Worm (Caenorhabditis elegans) whole organism, young adult: ENCODE results near the gene smc-6.
A peak's percentile ranks its signal among the peaks of the same experiment; 100 is the strongest.

ENCODE experiments used
- B0261.1 ChIP-seq: sonication (generic microtip); optimal IDR thresholded peaks from 2 replicates; lab custom pipeline; 2016; ENCODE audit warnings: mild to moderate bottlenecking, missing genetic modification characterization, moderate library complexity, missing compliant biosample characterization
- D2030.7 ChIP-seq: fragments of 200-800 bp; sonication (Bioruptor generic); IDR thresholded peaks from 2 replicates; pipeline ENCODE4 v1.3.6; 2022; ENCODE audit warnings: missing genetic modification reagents, missing genetic modification characterization, missing compliant biosample characterization
- F33H1.4 ChIP-seq: fragments of 200-800 bp; sonication (Bioruptor generic); IDR thresholded peaks from 2 replicates; pipeline ENCODE4 v1.3.6; 2022; ENCODE audit warnings: missing genetic modification reagents, missing genetic modification characterization, missing compliant biosample characterization
- F39B2.1 ChIP-seq: fragments of 200-800 bp; sonication (Bioruptor generic); IDR thresholded peaks from 2 replicates; pipeline ENCODE4 v1.3.6; 2022; ENCODE audit warnings: missing genetic modification reagents, missing genetic modification characterization, missing compliant biosample characterization
- F49E8.2 ChIP-seq: sonication (generic microtip); optimal IDR thresholded peaks from 3 replicates; lab custom pipeline; 2017; ENCODE audit warnings: missing genetic modification characterization, mild to moderate bottlenecking, missing compliant biosample characterization, antibody characterized with exemption, moderate library complexity; ENCODE audit not compliant: insufficient read depth
- F52B5.7 ChIP-seq: sonication (generic microtip); optimal IDR thresholded peaks from 2 replicates; lab custom pipeline; 2016; ENCODE audit warnings: mild to moderate bottlenecking, missing genetic modification characterization, missing compliant biosample characterization
- T07F8.4 ChIP-seq: sonication (generic microtip); optimal IDR thresholded peaks from 2 replicates; lab custom pipeline; 2016; ENCODE audit warnings: mild to moderate bottlenecking, missing genetic modification characterization, moderate library complexity, missing compliant biosample characterization
- Y53F4B.3 ChIP-seq: fragments of 200-800 bp; sonication (Bioruptor generic); IDR thresholded peaks from 2 replicates; pipeline ENCODE4 v1.3.6; 2022; ENCODE audit warnings: missing genetic modification reagents, missing genetic modification characterization, missing compliant biosample characterization
- aptf-2 ChIP-seq: fragments of 200-800 bp; sonication (Bioruptor generic); conservative IDR thresholded peaks from 2 replicates; pipeline ENCODE4 v1.3.6; 2022; ENCODE audit warnings: missing genetic modification reagents, missing genetic modification characterization, missing compliant biosample characterization
- cebp-1 ChIP-seq, 2 experiments: fragments of 200-800 bp in 1 of 2; sonication (Bioruptor generic) in 1 of 2; sonication (generic microtip) in 1 of 2; IDR thresholded peaks in 1 of 2; optimal IDR thresholded peaks in 1 of 2; 2 replicates each; pipeline versions ENCODE4 v1.3.6 to Lab custom; 2017 to 2022; ENCODE audit warnings: missing compliant biosample characterization in 2 of 2, missing genetic modification characterization in 2 of 2, mild to moderate bottlenecking in 1 of 2, missing genetic modification reagents in 1 of 2, moderate library complexity in 1 of 2
- ceh-27 ChIP-seq: fragments of 200-800 bp; sonication (Bioruptor generic); optimal IDR thresholded peaks from 2 replicates; lab custom pipeline; 2018; ENCODE audit warnings: mild to moderate bottlenecking, missing genetic modification characterization, moderate library complexity, missing compliant biosample characterization
- ceh-40 ChIP-seq: fragments of 200-800 bp; sonication (Bioruptor generic); IDR thresholded peaks from 2 replicates; pipeline ENCODE4 v1.3.6; 2022; ENCODE audit warnings: missing genetic modification characterization, missing compliant biosample characterization
- chd-7 ChIP-seq: sonication (generic microtip); optimal IDR thresholded peaks from 2 replicates; lab custom pipeline; 2016; ENCODE audit warnings: mild to moderate bottlenecking, missing genetic modification characterization, moderate library complexity, missing compliant biosample characterization
- ekl-4 ChIP-seq: fragments of 200-800 bp; sonication (Bioruptor generic); IDR thresholded peaks from 2 replicates; pipeline ENCODE4 v1.3.6; 2022; ENCODE audit warnings: missing genetic modification reagents, missing genetic modification characterization, missing compliant biosample characterization
- fkh-3 ChIP-seq: sonication (generic microtip); optimal IDR thresholded peaks from 2 replicates; lab custom pipeline; 2016; ENCODE audit warnings: mild to moderate bottlenecking, missing genetic modification characterization, missing compliant biosample characterization
- lag-1 ChIP-seq: fragments of 200-800 bp; sonication (Bioruptor generic); IDR thresholded peaks from 2 replicates; pipeline ENCODE4 v1.3.6; 2022; ENCODE audit warnings: missing genetic modification reagents, missing genetic modification characterization, missing compliant biosample characterization
- let-526 ChIP-seq: fragments of 200-800 bp; sonication (Bioruptor generic); IDR thresholded peaks from 2 replicates; pipeline ENCODE4 v1.3.6; 2022; ENCODE audit warnings: missing genetic modification reagents, missing genetic modification characterization, missing compliant biosample characterization
- let-607 ChIP-seq, 2 experiments: fragments of 200-800 bp in 1 of 2; sonication (Bioruptor generic) in 1 of 2; sonication (generic microtip) in 1 of 2; optimal IDR thresholded peaks; 2 replicates each; lab custom pipeline; 2016 to 2018; ENCODE audit warnings: mild to moderate bottlenecking in 2 of 2, missing compliant biosample characterization in 2 of 2, missing genetic modification characterization in 2 of 2, moderate library complexity in 2 of 2, missing genotype in 1 of 2
- lin-26 ChIP-seq: fragments of 200-800 bp; sonication (Bioruptor generic); IDR thresholded peaks from 2 replicates; pipeline ENCODE4 v1.3.6; 2022; ENCODE audit warnings: missing genetic modification reagents, missing genetic modification characterization, missing compliant biosample characterization
- lin-40 ChIP-seq: sonication (generic microtip); optimal IDR thresholded peaks from 2 replicates; lab custom pipeline; 2016; ENCODE audit warnings: missing genetic modification characterization, mild to moderate bottlenecking, missing compliant biosample characterization, missing genotype, missing genetic modification reagents
- lir-1 ChIP-seq: fragments of 200-800 bp; sonication (Bioruptor generic); conservative IDR thresholded peaks from 2 replicates; pipeline ENCODE4 v1.3.6; 2022; ENCODE audit warnings: missing genetic modification reagents, missing genetic modification characterization, missing compliant biosample characterization
- lsl-1 ChIP-seq: fragments of 200-800 bp; sonication (Bioruptor generic); optimal IDR thresholded peaks from 2 replicates; lab custom pipeline; 2018; ENCODE audit warnings: mild to moderate bottlenecking, missing genetic modification characterization, moderate library complexity, missing compliant biosample characterization
- madf-3 ChIP-seq: fragments of 200-800 bp; sonication (Bioruptor generic); IDR thresholded peaks from 2 replicates; pipeline ENCODE4 v1.3.6; 2022; ENCODE audit warnings: missing genetic modification reagents, missing genetic modification characterization, missing compliant biosample characterization
- madf-6 ChIP-seq: fragments of 200-800 bp; sonication (Bioruptor generic); IDR thresholded peaks from 2 replicates; pipeline ENCODE4 v1.3.6; 2022; ENCODE audit warnings: missing genetic modification reagents, missing genetic modification characterization, missing compliant biosample characterization
- madf-8 ChIP-seq: fragments of 200-800 bp; sonication (Bioruptor generic); conservative IDR thresholded peaks from 2 replicates; pipeline ENCODE4 v1.3.6; 2022; ENCODE audit warnings: missing genetic modification reagents, missing genetic modification characterization, missing compliant biosample characterization
- nhr-120 ChIP-seq: fragments of 200-800 bp; sonication (Bioruptor generic); IDR thresholded peaks from 2 replicates; pipeline ENCODE4 v1.3.6; 2022; ENCODE audit warnings: missing genetic modification characterization, missing compliant biosample characterization
- nhr-179 ChIP-seq: sonication (generic microtip); optimal IDR thresholded peaks from 2 replicates; lab custom pipeline; 2016; ENCODE audit warnings: mild to moderate bottlenecking, missing genetic modification characterization, missing compliant biosample characterization
- nhr-80 ChIP-seq: sonication (generic microtip); optimal IDR thresholded peaks from 2 replicates; lab custom pipeline; 2016; ENCODE audit warnings: missing genetic modification characterization, missing compliant biosample characterization
- rec-8 ChIP-seq, 2 experiments: sonication (generic microtip); optimal IDR thresholded peaks; 2 replicates each; lab custom pipeline; 2016; ENCODE audit warnings: mild to moderate bottlenecking in 2 of 2, missing genetic modification characterization in 2 of 2, missing genetic modification reagents in 2 of 2, missing genotype in 2 of 2, missing biosample characterization in 1 of 2, missing compliant biosample characterization in 1 of 2, moderate library complexity in 1 of 2
- repo-1 ChIP-seq: sonication (generic microtip); optimal IDR thresholded peaks from 2 replicates; lab custom pipeline; 2017; ENCODE audit warnings: mild to moderate bottlenecking, missing genetic modification characterization, missing compliant biosample characterization
- rpc-1 ChIP-seq, 2 experiments: fragments of 150-350 bp in 1 of 2; sonication (generic microtip) in 1 of 2; optimal IDR thresholded peaks; 2 replicates each; lab custom pipeline; 2014 to 2018; ENCODE audit warnings: missing biosample characterization in 1 of 2, missing genetic modification characterization in 1 of 2, missing genetic modification reagents in 1 of 2, missing genotype in 1 of 2
- tlf-1 ChIP-seq: fragments of 200-800 bp; sonication (Bioruptor generic); optimal IDR thresholded peaks from 2 replicates; lab custom pipeline; 2018; ENCODE audit warnings: mild to moderate bottlenecking, missing genetic modification characterization, missing compliant biosample characterization
- unc-62 ChIP-seq: fragments of 150-350 bp; optimal IDR thresholded peaks from 2 replicates; lab custom pipeline; 2014; ENCODE audit warnings: missing biosample characterization, missing genetic modification reagents, missing genetic modification characterization
- xnd-1 ChIP-seq: sonication (generic microtip); optimal IDR thresholded peaks from 2 replicates; lab custom pipeline; 2016; ENCODE audit warnings: missing genotype, missing genetic modification reagents, missing genetic modification characterization, missing compliant biosample characterization
- ztf-3 ChIP-seq: fragments of 200-800 bp; sonication (Bioruptor generic); optimal IDR thresholded peaks from 2 replicates; lab custom pipeline; 2018; ENCODE audit warnings: mild to moderate bottlenecking, missing genetic modification characterization, missing compliant biosample characterization

Gene smc-6

ce11 chrII:11534429-11535099 is 44.0 kb upstream of the smc-6 start, which contains the start of gene Y62F5A.12 (continued):
- TF ChIP-seq B0261.1 (tag; lab: Kevin White, UChicago) (peak; percentile 20), lsl-1 (GFP tag; lab: Kevin White, UChicago) (peak; percentile 78), tlf-1 (GFP tag; lab: Kevin White, UChicago) (peak; percentile 68), ceh-27 (GFP tag; lab: Kevin White, UChicago) (peak; percentile 93), ekl-4 (GFP tag; lab: Robert Waterston, UW) (peak; percentile 94), lin-40 (tag; lab: Kevin White, UChicago) (peak; percentile 83), T07F8.4 (peak; percentile 86), F49E8.2 (tag; lab: Kevin White, UChicago) (peak; percentile 55)

DNA sequence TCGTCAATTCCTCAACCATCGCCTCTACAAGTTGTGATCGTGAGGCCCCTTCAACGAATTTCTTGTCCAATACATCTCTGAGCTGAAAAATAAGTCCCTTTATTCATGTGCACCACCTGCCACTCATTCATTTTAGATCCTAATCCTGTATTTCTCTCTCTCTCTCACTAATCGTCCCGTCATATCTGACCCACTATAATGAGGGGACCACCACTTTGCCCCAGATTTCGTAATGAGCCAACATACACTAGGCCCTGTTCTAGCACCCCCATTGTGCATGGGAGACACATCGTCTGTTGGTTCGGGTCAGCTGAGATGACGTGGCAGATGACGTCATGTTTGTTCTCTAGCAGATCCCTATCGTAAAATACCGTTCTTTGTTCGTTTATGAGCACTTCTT is 43.1 kb upstream of the smc-6 start:
- 0 out of 2 replicates have a peak, but pooled peaks have one; percentile 21 for TF ChIP-seq aptf-2 (GFP tag; lab: Robert Waterston, UW)
- no peak for TF ChIP-seq cebp-1 (GFP tag; IDR thresholded peaks at IDR 0.05; lab: Robert Waterston, UW)
- TF ChIP-seq cebp-1 (tag; optimal IDR thresholded peaks at IDR 0.05; lab: Kevin White, UChicago): peak; percentile 40
- TF ChIP-seq fkh-3 (tag; lab: Kevin White, UChicago): no peak
- TF ChIP-seq unc-62 (GFP tag; lab: Kevin White, UChicago): no peak
- no peak for TF ChIP-seq lin-26
- no peak for TF ChIP-seq lin-40 (tag; lab: Kevin White, UChicago)
- 0 out of 2 replicates have a peak, but pooled peaks have one; percentile 52 for TF ChIP-seq lag-1 (GFP tag; lab: Robert Waterston, UW)

- TF ChIP-seq rec-8 (tag; optimal IDR thresholded peaks at IDR 0.05; lab: Kevin White, UChicago) (no peak), fkh-3 (tag; lab: Kevin White, UChicago) (no peak), F39B2.1 (no peak), chd-7 (tag; lab: Kevin White, UChicago) (no peak), nhr-179 (no peak), madf-3 (GFP tag; lab: Robert Waterston, UW) (no peak), rpc-1 (optimal IDR thresholded peaks at IDR 0.05; lab: Kevin White, UChicago) (no peak), rpc-1 (tag; optimal IDR thresholded peaks at IDR 0.05; lab: Kevin White, UChicago) (no peak), lir-1 (GFP tag; lab: Robert Waterston, UW) (no peak), ceh-40 (no peak), let-526 (GFP tag; lab: Robert Waterston, UW) (no peak), ztf-3 (no peak), let-607 (tag; optimal IDR thresholded peaks at IDR 0.05; lab: Kevin White, UChicago) (no peak), nhr-80 (tag; lab: Kevin White, UChicago) (no peak), repo-1 (no peak)
Measured at ce11 chrII:11535924-11536323, 42.6 kb upstream of the smc-6 start.

ce11 chrII:11536505-11536904 is 42.0 kb upstream of the smc-6 start:
- TF ChIP-seq madf-6 (peak; percentile 92), xnd-1 (tag; lab: Kevin White, UChicago) (peak; percentile 72), lsl-1 (GFP tag; lab: Kevin White, UChicago) (peak; percentile 81), madf-8 (peak; percentile 93), lin-26 (no peak), Y53F4B.3 (no peak), F52B5.7 (tag; lab: Kevin White, UChicago) (no peak), nhr-120 (GFP tag; lab: Robert Waterston, UW) (no peak), D2030.7 (GFP tag; lab: Robert Waterston, UW) (0 out of 2 replicates have a peak, but pooled peaks have one; percentile 28), F33H1.4 (GFP tag; lab: Robert Waterston, UW) (peak; percentile 31; the same call in 1 of the 2 replicates)
